Worm (Caenorhabditis elegans): ENCODE results near the gene cdh-10.

Gene cdh-10

ce11 chrIV:2451233-2451632 is 11.9 kb downstream of the cdh-10 start, which contains the start of gene C45G7.13:
TSS of gene C45G7.13 (minus strand) at chrIV:2451333.
- TF ChIP-seq madf-2 (tag; optimal IDR thresholded peaks at IDR 0.05) = no peak
- TF ChIP-seq ceh-31 (tag; optimal IDR thresholded peaks at IDR 0.05) = no peak
- no peak for TF ChIP-seq sox-4 (tag; optimal IDR thresholded peaks at IDR 0.05)
- TF ChIP-seq pat-9 (tag; optimal IDR thresholded peaks at IDR 0.05) = no peak
- TF ChIP-seq ceh-22 (tag; optimal IDR thresholded peaks at IDR 0.05) = no peak
- TF ChIP-seq zip-5 (tag; optimal IDR thresholded peaks at IDR 0.05) = no peak
- TF ChIP-seq pros-1 (tag; optimal IDR thresholded peaks at IDR 0.05) = no peak
- TF ChIP-seq ahr-1 (tag; optimal IDR thresholded peaks at IDR 0.05) = no peak
- TF ChIP-seq hlh-6 (tag; optimal IDR thresholded peaks at IDR 0.05) = no peak
- no peak for TF ChIP-seq fkh-6 (tag; optimal IDR thresholded peaks at IDR 0.05)
- TF ChIP-seq nhr-232 (tag; optimal IDR thresholded peaks at IDR 0.05) = no peak
- no peak for TF ChIP-seq ref-2 (tag; optimal IDR thresholded peaks at IDR 0.05)
- TF ChIP-seq rnt-1 (tag; optimal IDR thresholded peaks at IDR 0.05) = no peak

- TF ChIP-seq hlh-13 (GFP tag; optimal IDR thresholded peaks at IDR 0.05) = no peak
- no peak for TF ChIP-seq odd-2 (tag; optimal IDR thresholded peaks at IDR 0.05)
- no peak for TF ChIP-seq hlh-8 (tag; optimal IDR thresholded peaks at IDR 0.05)
- no peak for TF ChIP-seq K09A11.1 (tag; optimal IDR thresholded peaks at IDR 0.05; ENCODE audit: insufficient read depth)
- TF ChIP-seq ceh-31 (tag; optimal IDR thresholded peaks at IDR 0.05) = no peak
- no peak for TF ChIP-seq mec-3 (tag; optimal IDR thresholded peaks at IDR 0.05; ENCODE audit: borderline replicate concordance)
- TF ChIP-seq ceh-2 (tag; optimal IDR thresholded peaks at IDR 0.05) = no peak
- no peak for TF ChIP-seq ama-1 (optimal IDR thresholded peaks at IDR 0.05)
- no peak for TF ChIP-seq pax-1 (tag; optimal IDR thresholded peaks at IDR 0.05)
- no peak for TF ChIP-seq nfya-1 (tag; optimal IDR thresholded peaks at IDR 0.05)
- no peak for TF ChIP-seq ceh-9 (tag; optimal IDR thresholded peaks at IDR 0.05)
- TF ChIP-seq ttx-3 (tag; optimal IDR thresholded peaks at IDR 0.05) = no peak
- no peak for TF ChIP-seq gmeb-2 (tag; optimal IDR thresholded peaks at IDR 0.05)
- TF ChIP-seq Y22D7AL.16 (tag; optimal IDR thresholded peaks at IDR 0.05) = no peak
- TF ChIP-seq pag-3 (tag; optimal IDR thresholded peaks at IDR 0.05; ENCODE audit: borderline replicate concordance) = no peak
- TF ChIP-seq zip-5 (tag; optimal IDR thresholded peaks at IDR 0.05) = no peak
Measured at ce11 chrIV:2434366-2434765, 28.8 kb downstream of the cdh-10 start.

ce11 chrIV:2432693-2433092 is 30.5 kb downstream of the cdh-10 start, which contains the start of gene C45G7.4:
TSS of gene C45G7.4 (plus strand) at chrIV:2432993.
- no peak for TF ChIP-seq hlh-15 (tag; optimal IDR thresholded peaks at IDR 0.05)
- no peak for TF ChIP-seq npax-4 (tag; optimal IDR thresholded peaks at IDR 0.05)
- no peak for TF ChIP-seq rnt-1 (tag; optimal IDR thresholded peaks at IDR 0.05)
- no peak for TF ChIP-seq sox-2 (GFP tag; IDR thresholded peaks at IDR 0.05)
- no peak for TF ChIP-seq unc-3 (GFP tag; conservative IDR thresholded peaks at IDR 0.05)
- no peak for TF ChIP-seq unc-3 (tag; optimal IDR thresholded peaks at IDR 0.05)
- TF ChIP-seq dmd-4 (tag; optimal IDR thresholded peaks at IDR 0.05; ENCODE audit: borderline replicate concordance) = no peak
- TF ChIP-seq nhr-11 (tag; optimal IDR thresholded peaks at IDR 0.05) = no peak

- TF ChIP-seq npax-4 (tag; optimal IDR thresholded peaks at IDR 0.05) (no peak), unc-3 (GFP tag; conservative IDR thresholded peaks at IDR 0.05) (no peak), unc-3 (tag; optimal IDR thresholded peaks at IDR 0.05) (no peak)
Measured at ce11 chrIV:2416738-2417137, 46.4 kb downstream of the cdh-10 start.

ce11 chrIV:2412370-2412962 is 50.7 kb downstream of the cdh-10 start, which contains the start of gene Y38F2AR.12:
TSS of gene Y38F2AR.12 (minus strand) at chrIV:2412420.
- TF ChIP-seq F13H6.1 (tag; optimal IDR thresholded peaks at IDR 0.05) (no peak), elt-2 (tag; optimal IDR thresholded peaks at IDR 0.05) (peak; percentile 63)

Data from whole organism, late embryonic.